Fruit fly (Drosophila melanogaster) whole organism, embryonic: ENCODE data around the gene CG33941.

ENCODE experiments used
- CG1602 ChIP-seq: fragments of 200-800 bp; sonication (Bioruptor generic); optimal IDR thresholded peaks from 3 replicates; lab custom pipeline; 2016; ENCODE audit warnings: missing biosample characterization, missing genetic modification characterization
- CG16863 ChIP-seq: fragments of 200-800 bp; sonication (Bioruptor generic); optimal IDR thresholded peaks from 3 replicates; lab custom pipeline; 2016; ENCODE audit warnings: missing biosample characterization, missing genetic modification characterization
- CG17829 ChIP-seq: fragments of 200-800 bp; optimal IDR thresholded peaks from 2 replicates; lab custom pipeline; 2019; ENCODE audit warnings: missing biosample characterization, mild to moderate bottlenecking, missing genetic modification characterization, moderate library complexity
- CG32532 ChIP-seq: fragments of 200-800 bp; sonication (Bioruptor generic); IDR thresholded peaks from 2 replicates; pipeline ENCODE4 v1.3.6; 2022; ENCODE audit warnings: missing biosample characterization, missing genetic modification characterization
- CG4617 ChIP-seq: fragments of 200-800 bp; sonication (Bioruptor generic); optimal IDR thresholded peaks from 3 replicates; lab custom pipeline; 2016; ENCODE audit warnings: missing biosample characterization, missing genetic modification characterization, borderline replicate concordance
- CG5953 ChIP-seq: fragments of 200-800 bp; sonication (Bioruptor generic); IDR thresholded peaks from 2 replicates; pipeline ENCODE4 v1.3.6; 2022; ENCODE audit warnings: missing biosample characterization, missing genetic modification characterization
- CG9437 ChIP-seq: fragments of 200-800 bp; sonication (Bioruptor generic); optimal IDR thresholded peaks from 2 replicates; lab custom pipeline; 2018; ENCODE audit warnings: missing biosample characterization, mild to moderate bottlenecking, missing genetic modification characterization
- CG9609 ChIP-seq: fragments of 200-800 bp; sonication (Bioruptor generic); optimal IDR thresholded peaks from 3 replicates; lab custom pipeline; 2016; ENCODE audit warnings: missing biosample characterization, missing genetic modification characterization
- CG9817 ChIP-seq: fragments of 200-800 bp; sonication (Bioruptor generic); optimal IDR thresholded peaks from 2 replicates; lab custom pipeline; 2018; ENCODE audit warnings: missing biosample characterization, mild to moderate bottlenecking, missing genetic modification characterization, moderate library complexity
- Camta ChIP-seq: fragments of 200-800 bp; sonication (Bioruptor generic); optimal IDR thresholded peaks from 2 replicates; lab custom pipeline; 2016; ENCODE audit warnings: missing biosample characterization, missing genetic modification characterization
- Eip74EF ChIP-seq, 2 experiments: fragments of 200-800 bp in 1 of 2; fragments of >200 bp in 1 of 2; sonication (Bioruptor generic) in 1 of 2; optimal IDR thresholded peaks; 2 replicates each; lab custom pipeline; 2017 to 2019; ENCODE audit warnings: missing biosample characterization in 2 of 2, missing genetic modification characterization in 2 of 2, mild to moderate bottlenecking in 1 of 2, moderate library complexity in 1 of 2
- Fer2 ChIP-seq: fragments of 200-800 bp; sonication (Bioruptor generic); optimal IDR thresholded peaks from 2 replicates; lab custom pipeline; 2018; ENCODE audit warnings: missing biosample characterization, mild to moderate bottlenecking, missing genetic modification characterization, moderate library complexity
- Hey ChIP-seq: fragments of 200-800 bp; sonication (Bioruptor generic); optimal IDR thresholded peaks from 3 replicates; lab custom pipeline; 2018; ENCODE audit warnings: missing biosample characterization, mild to moderate bottlenecking, missing genetic modification characterization
- Hr3 ChIP-seq: fragments of 200-800 bp; sonication (Bioruptor generic); optimal IDR thresholded peaks from 3 replicates; lab custom pipeline; 2016; ENCODE audit warnings: missing biosample characterization, missing genetic modification characterization
- Hr51 ChIP-seq, 2 experiments: fragments of 200-800 bp; sonication (Bioruptor generic); optimal IDR thresholded peaks; 2 replicates in 1 of 2; 3 replicates in 1 of 2; lab custom pipeline; 2016 to 2018; ENCODE audit warnings: missing biosample characterization in 2 of 2, missing genetic modification characterization in 2 of 2, mild to moderate bottlenecking in 1 of 2, moderate library complexity in 1 of 2
- Jarid2 ChIP-seq: fragments of 200-800 bp; sonication (Bioruptor generic); optimal IDR thresholded peaks from 3 replicates; lab custom pipeline; 2017; ENCODE audit warnings: mild to moderate bottlenecking, missing biosample characterization, missing genetic modification reagents, missing genetic modification characterization
- MESR4 ChIP-seq: fragments of 200-800 bp; sonication (Bioruptor generic); optimal IDR thresholded peaks from 2 replicates; lab custom pipeline; 2018; ENCODE audit warnings: missing biosample characterization, mild to moderate bottlenecking, missing genetic modification characterization, moderate library complexity
- NC2α ChIP-seq: fragments of 200-800 bp; sonication (Bioruptor generic); optimal IDR thresholded peaks from 2 replicates; lab custom pipeline; 2016; ENCODE audit warnings: missing biosample characterization, missing genetic modification characterization
- Nf-YB ChIP-seq: fragments of 200-800 bp; sonication (Bioruptor generic); optimal IDR thresholded peaks from 3 replicates; lab custom pipeline; 2019; ENCODE audit warnings: missing biosample characterization, mild to moderate bottlenecking, missing genetic modification characterization, moderate library complexity
- Poxn ChIP-seq: fragments of 200-800 bp; sonication (Bioruptor generic); IDR thresholded peaks from 2 replicates; pipeline ENCODE4 v1.3.6; 2022; ENCODE audit warnings: missing biosample characterization, missing genetic modification characterization
- Rfx ChIP-seq: fragments of 200-800 bp; sonication (Bioruptor generic); IDR thresholded peaks from 2 replicates; pipeline ENCODE4 v1.3.6; 2022; ENCODE audit warnings: missing biosample characterization, missing genetic modification characterization
- Stat92E ChIP-seq, 3 experiments: fragments of >200 bp in 2 of 3; fragments of 200-800 bp in 1 of 3; sonication (Bioruptor generic) in 1 of 3; optimal IDR thresholded peaks; 2 replicates each; lab custom pipeline; 2017 to 2019; ENCODE audit warnings: missing biosample characterization in 3 of 3, missing genetic modification characterization in 3 of 3, mild to moderate bottlenecking in 1 of 3, moderate library complexity in 1 of 3
- ato ChIP-seq: fragments of 200-800 bp; sonication (Bioruptor generic); IDR thresholded peaks from 2 replicates; pipeline ENCODE4 v1.3.6; 2022; ENCODE audit warnings: missing biosample characterization, missing genetic modification characterization; ENCODE audit not compliant: partially characterized antibody
- bbx ChIP-seq: fragments of 200-800 bp; sonication (Bioruptor generic); IDR thresholded peaks from 2 replicates; pipeline ENCODE4 v1.3.6; 2022; ENCODE audit warnings: missing biosample characterization, missing genetic modification characterization; ENCODE audit not compliant: partially characterized antibody
- bcd ChIP-seq: fragments of 200-800 bp; sonication (Bioruptor generic); optimal IDR thresholded peaks from 2 replicates; lab custom pipeline; 2017; ENCODE audit warnings: missing biosample characterization, mild to moderate bottlenecking, missing genetic modification characterization
- btn ChIP-seq: fragments of 200-800 bp; sonication (Bioruptor generic); optimal IDR thresholded peaks from 2 replicates; lab custom pipeline; 2016; ENCODE audit warnings: missing biosample characterization, missing genetic modification characterization
- cg ChIP-seq: fragments of 200-800 bp; sonication (Bioruptor generic); optimal IDR thresholded peaks from 3 replicates; lab custom pipeline; 2019; ENCODE audit warnings: missing biosample characterization, mild to moderate bottlenecking, missing genetic modification characterization, moderate library complexity
- ci ChIP-seq: fragments of 200-800 bp; sonication (Bioruptor generic); IDR thresholded peaks from 3 replicates; pipeline ENCODE4 v1.3.6; 2022; ENCODE audit warnings: missing biosample characterization, missing genetic modification characterization
- corto ChIP-seq: fragments of 200-800 bp; sonication (Bioruptor generic); optimal IDR thresholded peaks from 2 replicates; lab custom pipeline; 2016; ENCODE audit warnings: missing biosample characterization, mild to moderate bottlenecking, missing genetic modification characterization, moderate library complexity
- crp ChIP-seq, 2 experiments: fragments of 200-800 bp; sonication (Bioruptor generic); optimal IDR thresholded peaks; 2 replicates in 1 of 2; 3 replicates in 1 of 2; lab custom pipeline; 2017; ENCODE audit warnings: missing biosample characterization in 2 of 2, missing genetic modification characterization in 2 of 2, mild to moderate bottlenecking in 1 of 2, moderate library complexity in 1 of 2
- dm ChIP-seq: fragments of 200-800 bp; sonication (Bioruptor generic); optimal IDR thresholded peaks from 3 replicates; lab custom pipeline; 2016; ENCODE audit warnings: missing biosample characterization, missing genetic modification characterization
- dpn ChIP-seq, 2 experiments: fragments of 200-800 bp; sonication (Bioruptor generic); optimal IDR thresholded peaks; 3 replicates each; lab custom pipeline; 2016; ENCODE audit warnings: missing biosample characterization in 2 of 2, missing genetic modification characterization in 2 of 2
- eyg ChIP-seq: fragments of 200-800 bp; sonication (Bioruptor generic); optimal IDR thresholded peaks from 3 replicates; lab custom pipeline; 2016; ENCODE audit warnings: missing biosample characterization, missing genetic modification characterization
- gce ChIP-seq: fragments of 200-800 bp; sonication (Bioruptor generic); IDR thresholded peaks from 3 replicates; pipeline ENCODE4 v1.3.6; 2022; ENCODE audit warnings: missing biosample characterization, missing genetic modification characterization
- grn ChIP-seq: fragments of 200-800 bp; sonication (Bioruptor generic); optimal IDR thresholded peaks from 3 replicates; lab custom pipeline; 2017; ENCODE audit warnings: missing biosample characterization, missing genetic modification characterization
- hbn ChIP-seq: fragments of 200-800 bp; sonication (Bioruptor generic); IDR thresholded peaks from 2 replicates; pipeline ENCODE4 v1.3.6; 2022; ENCODE audit warnings: missing biosample characterization, missing genetic modification characterization; ENCODE audit not compliant: partially characterized antibody
- inv ChIP-seq: fragments of 200-800 bp; sonication (Bioruptor generic); IDR thresholded peaks from 2 replicates; pipeline ENCODE4 v1.3.6; 2022; ENCODE audit warnings: missing biosample characterization, missing genetic modification characterization; ENCODE audit not compliant: partially characterized antibody
- ken ChIP-seq: fragments of 200-800 bp; sonication (Bioruptor generic); IDR thresholded peaks from 3 replicates; pipeline ENCODE4 v1.3.6; 2022; ENCODE audit warnings: missing biosample characterization, missing genetic modification characterization
- lmd ChIP-seq: fragments of 200-800 bp; sonication (Bioruptor generic); IDR thresholded peaks from 2 replicates; pipeline ENCODE4 v1.3.6; 2022; ENCODE audit warnings: missing biosample characterization, missing genetic modification characterization
- lov ChIP-seq, 2 experiments: fragments of 200-800 bp in 1 of 2; fragments of >200 bp in 1 of 2; sonication (Bioruptor generic) in 1 of 2; IDR thresholded peaks in 1 of 2; optimal IDR thresholded peaks in 1 of 2; 2 replicates in 1 of 2; 3 replicates in 1 of 2; pipeline versions ENCODE4 v1.3.6 to Lab custom; 2017 to 2022; ENCODE audit warnings: missing biosample characterization in 1 of 2, missing genetic modification characterization in 1 of 2
- otp ChIP-seq: fragments of 200-800 bp; sonication (Bioruptor generic); IDR thresholded peaks from 3 replicates; pipeline ENCODE4, ENCODE4 v1.3.6; 2022; ENCODE audit warnings: missing biosample characterization, missing genetic modification characterization
- pho ChIP-seq: fragments of 200-800 bp; sonication (Bioruptor generic); optimal IDR thresholded peaks from 2 replicates; lab custom pipeline; 2016; ENCODE audit warnings: missing biosample characterization, missing genetic modification characterization
- repo ChIP-seq: fragments of 200-800 bp; sonication (Bioruptor generic); optimal IDR thresholded peaks from 2 replicates; lab custom pipeline; 2016; ENCODE audit warnings: missing biosample characterization, missing genetic modification characterization
- ro ChIP-seq: fragments of 200-800 bp; sonication (Bioruptor generic); IDR thresholded peaks from 2 replicates; pipeline ENCODE4 v1.3.6; 2022; ENCODE audit warnings: missing biosample characterization, missing genetic modification characterization
- seq ChIP-seq: fragments of 200-800 bp; sonication (Bioruptor generic); IDR thresholded peaks from 2 replicates; pipeline ENCODE4 v1.3.6; 2022; ENCODE audit warnings: missing biosample characterization, missing genetic modification characterization
- shn ChIP-seq: fragments of 200-800 bp; sonication (Bioruptor generic); optimal IDR thresholded peaks from 3 replicates; lab custom pipeline; 2016; ENCODE audit warnings: missing biosample characterization, missing genetic modification characterization
- so ChIP-seq: fragments of 200-800 bp; sonication (Bioruptor generic); IDR thresholded peaks from 3 replicates; pipeline ENCODE4 v1.3.6; 2022; ENCODE audit warnings: missing biosample characterization, missing genetic modification characterization
- ttk ChIP-seq: fragments of 200-800 bp; sonication (Bioruptor generic); IDR thresholded peaks from 2 replicates; pipeline ENCODE4 v2.1.2; 2022; ENCODE audit warnings: missing biosample characterization, missing genetic modification characterization
- unc-4 ChIP-seq: fragments of 200-800 bp; sonication (Bioruptor generic); IDR thresholded peaks from 2 replicates; pipeline ENCODE4 v1.3.6; 2022; ENCODE audit warnings: missing biosample characterization, missing genetic modification characterization; ENCODE audit not compliant: partially characterized antibody
- yki ChIP-seq: fragments of >200 bp; optimal IDR thresholded peaks from 3 replicates; lab custom pipeline; 2018

CG33941 gene

DNA sequence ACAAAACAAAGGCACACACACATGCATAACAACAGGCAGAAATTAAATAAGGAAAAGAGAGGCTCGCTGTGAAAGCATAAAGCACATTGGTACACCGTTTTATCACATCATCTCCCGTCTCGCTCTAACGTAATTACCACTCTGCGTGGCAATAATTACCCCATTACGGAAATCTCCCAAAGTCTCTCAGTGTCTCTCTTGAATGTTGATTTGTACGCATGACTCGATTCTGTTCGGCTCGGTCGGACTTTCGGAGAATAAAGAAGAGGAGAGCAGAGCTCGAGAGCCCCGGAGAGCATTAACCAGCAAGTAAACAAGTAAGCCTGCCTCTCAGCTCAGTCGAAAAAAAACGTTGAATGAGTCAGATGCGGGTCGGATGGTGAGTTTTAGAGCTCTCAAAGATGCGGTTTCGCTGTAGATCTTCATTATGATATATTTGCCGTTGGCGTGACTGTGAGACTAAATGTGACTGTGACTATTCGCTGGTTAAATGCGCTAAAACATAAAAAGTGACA is 34.2 kb downstream of the CG33941 start, which contains the start of gene zfh2 (continued):
- no peak for TF ChIP-seq ro
- no peak for TF ChIP-seq Poxn (GFP tag; lab: Robert Waterston, UW)
- no peak for TF ChIP-seq crp (GFP tag; optimal IDR thresholded peaks at IDR 0.05; lab: Kevin White, UChicago)
- TF ChIP-seq Eip74EF (GFP tag; optimal IDR thresholded peaks at IDR 0.05; lab: Kevin White, UChicago): peak in 1 of 2 experiments; percentile 40
- peak; percentile 81 for TF ChIP-seq cg (GFP tag; lab: Kevin White, UChicago)
- no peak for TF ChIP-seq dpn (GFP tag; optimal IDR thresholded peaks at IDR 0.05; lab: Kevin White, UChicago)
- no peak for TF ChIP-seq gce (GFP tag; lab: Robert Waterston, UW)
- TF ChIP-seq shn: no peak
- no peak for TF ChIP-seq CG9609 (GFP tag; lab: Kevin White, UChicago)
- peak; percentile 85 for TF ChIP-seq CG9437 (GFP tag; lab: Kevin White, UChicago)
- TF ChIP-seq CG1602 (GFP tag; lab: Kevin White, UChicago): no peak
- TF ChIP-seq ken (GFP tag; lab: Robert Waterston, UW): no peak
- TF ChIP-seq seq (GFP tag; lab: Robert Waterston, UW): peak; percentile 70; the same call in 1 of the 2 replicates
- peak; percentile 41; the same call in 1 of the 3 replicates for TF ChIP-seq otp (GFP tag; lab: Robert Waterston, UW)
- TF ChIP-seq inv (GFP tag; lab: Robert Waterston, UW): no peak
- no peak for TF ChIP-seq ato (GFP tag; lab: Robert Waterston, UW)
- no peak for TF ChIP-seq ttk (GFP tag; lab: Robert Waterston, UW)
- no peak for TF ChIP-seq MESR4 (GFP tag; lab: Kevin White, UChicago)
- no peak for TF ChIP-seq lmd (GFP tag; lab: Robert Waterston, UW)
- TF ChIP-seq Camta (GFP tag; lab: Kevin White, UChicago): no peak
- no peak for TF ChIP-seq Rfx (GFP tag; lab: Robert Waterston, UW)
- TF ChIP-seq so (GFP tag; lab: Robert Waterston, UW): no peak
- peak; percentile 80 for TF ChIP-seq yki
- no peak for TF ChIP-seq CG4617
- no peak for TF ChIP-seq pho (GFP tag; lab: Kevin White, UChicago)
- no peak for TF ChIP-seq CG17829 (tag; lab: Kevin White, UChicago)
- peak; percentile 69; the same call in 2 of the 3 replicates for TF ChIP-seq ci
- peak; percentile 26 for TF ChIP-seq corto
- TF ChIP-seq Hr51 (GFP tag; optimal IDR thresholded peaks at IDR 0.05; lab: Kevin White, UChicago): peak in 1 of 2 experiments; percentile 12
- no peak for TF ChIP-seq hbn (GFP tag; lab: Robert Waterston, UW)
- TF ChIP-seq CG9817 (tag; lab: Kevin White, UChicago): no peak
- TF ChIP-seq Fer2: no peak
- TF ChIP-seq unc-4 (GFP tag; lab: Robert Waterston, UW): no peak
- no peak for TF ChIP-seq btn
- no peak for TF ChIP-seq CG16863 (GFP tag; lab: Kevin White, UChicago)
- no peak for TF ChIP-seq dm (GFP tag; lab: Kevin White, UChicago)
- no peak for TF ChIP-seq lov (optimal IDR thresholded peaks at IDR 0.05; lab: Kevin White, UChicago)
- TF ChIP-seq lov (GFP tag; IDR thresholded peaks at IDR 0.05; lab: Robert Waterston, UW): 0 out of 3 replicates have a peak, but pooled peaks have one; percentile 39
- TF ChIP-seq bbx (GFP tag; lab: Robert Waterston, UW): no peak
- TF ChIP-seq Nf-YB (GFP tag; lab: Kevin White, UChicago): peak; percentile 93
- TF ChIP-seq CG32532 (GFP tag; lab: Robert Waterston, UW): no peak; the same call in 1 of the 2 replicates
- peak in 1 of 3 experiments; percentile 15 for TF ChIP-seq Stat92E (GFP tag; optimal IDR thresholded peaks at IDR 0.05; lab: Kevin White, UChicago)
- TF ChIP-seq Jarid2: peak; percentile 95
- no peak for TF ChIP-seq Hey (tag; lab: Kevin White, UChicago)
- no peak for TF ChIP-seq bcd (GFP tag; lab: Kevin White, UChicago)
- TF ChIP-seq Hr3: no peak
- TF ChIP-seq grn: no peak
- no peak for TF ChIP-seq eyg (GFP tag; lab: Kevin White, UChicago)
- TF ChIP-seq CG5953 (GFP tag; lab: Robert Waterston, UW): no peak
- TF ChIP-seq repo (GFP tag; lab: Kevin White, UChicago): no peak
- no peak for TF ChIP-seq NC2α (GFP tag; lab: Kevin White, UChicago)
